Worm (Caenorhabditis elegans): Measurements from ENCODE around the gene aagr-3.

aagr-3 gene

DNA sequence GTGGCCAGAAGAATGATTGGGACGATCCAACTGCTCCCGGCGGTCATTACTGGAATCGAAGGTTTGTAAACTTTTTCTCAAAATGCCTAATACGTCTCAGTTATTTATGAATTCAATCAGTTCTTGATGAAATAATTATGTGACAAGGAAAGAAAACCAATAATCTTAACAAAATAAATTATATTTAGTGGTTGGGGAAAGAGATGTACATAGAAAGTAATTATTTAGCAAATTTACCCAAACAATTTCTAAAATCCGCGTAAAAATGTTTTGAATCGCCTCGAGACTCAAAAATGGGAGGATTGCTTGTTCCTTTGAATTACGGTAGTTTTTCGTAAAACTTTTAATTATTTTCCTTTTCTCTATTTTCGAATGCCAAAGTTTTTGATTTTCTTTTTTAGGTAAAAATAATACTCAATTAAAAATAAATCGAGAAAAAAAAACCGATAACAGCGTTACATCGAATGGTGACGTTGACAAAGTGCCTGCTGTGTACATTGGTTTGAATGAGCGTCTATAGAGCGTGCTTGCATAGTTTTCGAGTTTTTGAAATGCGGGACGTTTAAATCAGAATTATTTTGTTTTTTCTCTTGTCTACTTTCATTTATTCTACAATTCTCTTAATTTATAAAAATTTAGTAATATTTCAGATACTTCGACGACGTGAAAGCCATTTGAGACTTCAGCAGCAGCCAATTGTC lies at the start of gene aagr-3, which contains the start of gene drap-1:
Gene aagr-3 (minus strand): TSS at position 51 of the 701 bp plus-strand sequence.
Gene drap-1 (plus strand): TSS at position 645 of the 701 bp plus-strand sequence.
- TF ChIP-seq W03F9.2 (tag; optimal IDR thresholded peaks at IDR 0.05) (peak; percentile 28), dao-5 (tag; optimal IDR thresholded peaks at IDR 0.05) (no peak), him-1 (tag; optimal IDR thresholded peaks at IDR 0.05) (no peak)

- TF ChIP-seq W03F9.2 (tag; optimal IDR thresholded peaks at IDR 0.05) (no peak), him-1 (tag; optimal IDR thresholded peaks at IDR 0.05) (no peak), dao-5 (tag; optimal IDR thresholded peaks at IDR 0.05) (no peak)
Observed at ce11 chrV:9777645-9778044, 48.3 kb upstream of the aagr-3 start, which contains the start of gene smg-4. smg-4 (minus strand) TSS chrV:9777745.

ce11 chrV:9775734-9776133 lies 46.4 kb upstream of the aagr-3 start, which contains the start of gene F46B6.12:
F46B6.12 (minus strand) TSS chrV:9775834.
- TF ChIP-seq W03F9.2 (tag; optimal IDR thresholded peaks at IDR 0.05): no peak
- no peak for TF ChIP-seq him-1 (tag; optimal IDR thresholded peaks at IDR 0.05)
- TF ChIP-seq dao-5 (tag; optimal IDR thresholded peaks at IDR 0.05): no peak

DNA sequence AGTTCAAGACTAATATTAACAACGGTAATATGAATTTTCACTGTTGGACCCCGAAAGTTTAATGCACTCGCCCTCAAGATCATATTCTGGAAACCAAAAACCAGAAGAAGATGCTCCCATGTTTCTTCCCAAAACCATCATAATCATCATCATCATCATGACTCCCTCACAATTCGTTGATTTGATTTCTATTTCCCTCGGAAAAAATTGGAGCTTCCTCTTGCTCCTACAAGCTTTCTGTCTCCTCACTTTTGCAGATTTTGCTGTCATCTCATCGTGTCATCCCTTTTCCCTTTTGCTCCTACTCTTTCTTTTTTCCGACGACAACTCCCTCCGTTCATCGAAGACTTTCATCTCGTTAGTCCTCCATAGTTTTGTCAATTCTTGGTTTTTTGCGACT lies 42.7 kb upstream of the aagr-3 start, which contains the start of gene F46B6.2:
Gene F46B6.2 (plus strand): TSS at position 316 of the 400 bp plus-strand sequence.
- TF ChIP-seq W03F9.2 (tag; optimal IDR thresholded peaks at IDR 0.05) (no peak), dao-5 (tag; optimal IDR thresholded peaks at IDR 0.05) (no peak), him-1 (tag; optimal IDR thresholded peaks at IDR 0.05) (no peak)

DNA sequence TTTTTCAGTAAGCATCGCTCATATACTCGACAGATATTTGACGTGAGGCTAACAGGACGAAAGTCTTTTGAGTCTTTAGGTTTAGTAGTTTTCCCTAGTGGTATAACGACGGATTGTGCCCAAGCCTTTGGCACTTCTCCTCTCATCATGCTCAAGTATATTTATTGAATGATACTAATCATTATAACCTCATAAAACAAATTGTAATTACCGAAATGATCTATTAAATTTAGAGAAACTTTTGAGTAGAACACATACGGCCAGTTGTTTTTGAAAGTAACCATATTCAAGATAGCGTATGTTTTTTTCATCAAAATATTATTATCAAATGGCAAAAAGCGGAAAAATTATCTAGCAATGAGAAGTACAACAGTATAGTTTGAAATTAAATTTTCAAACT lies 42.0 kb upstream of the aagr-3 start:
- TF ChIP-seq him-1 (tag; optimal IDR thresholded peaks at IDR 0.05): no peak
- TF ChIP-seq dao-5 (tag; optimal IDR thresholded peaks at IDR 0.05): no peak
- TF ChIP-seq W03F9.2 (tag; optimal IDR thresholded peaks at IDR 0.05): no peak

DNA sequence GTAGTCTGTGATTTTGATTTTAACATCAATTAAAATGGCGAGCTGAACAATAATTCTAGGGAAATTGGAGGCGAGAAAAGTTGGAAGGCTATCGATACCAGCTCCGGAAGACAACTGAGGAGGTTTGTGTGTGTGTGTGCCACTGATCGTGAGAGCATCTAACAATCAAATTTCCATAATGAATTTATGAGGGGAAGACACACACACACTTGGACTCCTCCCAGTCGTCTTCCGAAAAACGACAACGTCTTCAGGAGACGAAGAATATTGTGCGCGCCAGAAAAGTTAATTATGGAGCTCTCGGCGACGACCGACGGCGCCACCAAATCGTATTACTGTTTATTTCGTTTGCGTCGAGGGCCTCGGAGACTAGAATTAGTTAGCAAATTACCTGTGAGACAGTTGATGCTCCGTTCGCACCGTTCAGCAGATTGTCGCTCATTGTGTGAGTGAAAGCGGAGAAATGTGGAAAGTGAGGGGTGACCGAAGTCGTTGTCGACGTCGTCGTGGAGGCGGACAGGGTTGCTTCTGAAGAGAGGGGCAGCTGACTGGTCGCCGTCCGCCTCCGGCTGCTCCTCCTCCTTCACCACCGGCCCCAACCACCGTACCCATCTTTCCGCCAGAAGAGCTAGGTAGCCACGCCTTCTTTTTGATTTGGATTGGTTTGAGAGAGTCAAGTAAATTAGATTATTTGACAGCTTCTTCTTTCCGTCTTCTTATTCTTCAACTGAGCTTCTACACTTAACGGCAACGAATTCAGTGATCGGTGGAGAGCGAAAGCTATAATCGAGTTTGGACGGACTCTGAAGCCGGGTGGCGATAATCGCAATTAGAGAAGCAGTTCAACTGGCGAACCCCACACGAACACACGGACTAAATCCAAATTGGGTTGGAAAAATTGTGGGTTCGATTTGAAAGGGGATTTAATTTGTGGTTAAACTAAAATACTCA lies 39.8 kb upstream of the aagr-3 start, which contains the start of gene unc-42:
Gene unc-42 (minus strand): TSS at position 564 of the 951 bp plus-strand sequence.
- TF ChIP-seq dao-5 (tag; optimal IDR thresholded peaks at IDR 0.05) (no peak), him-1 (tag; optimal IDR thresholded peaks at IDR 0.05) (no peak), W03F9.2 (tag; optimal IDR thresholded peaks at IDR 0.05) (no peak)

- no peak for TF ChIP-seq him-1 (tag; optimal IDR thresholded peaks at IDR 0.05)
- no peak for TF ChIP-seq W03F9.2 (tag; optimal IDR thresholded peaks at IDR 0.05)
- TF ChIP-seq dao-5 (tag; optimal IDR thresholded peaks at IDR 0.05): no peak
Observed at ce11 chrV:9767941-9768340, 38.6 kb upstream of the aagr-3 start.

DNA sequence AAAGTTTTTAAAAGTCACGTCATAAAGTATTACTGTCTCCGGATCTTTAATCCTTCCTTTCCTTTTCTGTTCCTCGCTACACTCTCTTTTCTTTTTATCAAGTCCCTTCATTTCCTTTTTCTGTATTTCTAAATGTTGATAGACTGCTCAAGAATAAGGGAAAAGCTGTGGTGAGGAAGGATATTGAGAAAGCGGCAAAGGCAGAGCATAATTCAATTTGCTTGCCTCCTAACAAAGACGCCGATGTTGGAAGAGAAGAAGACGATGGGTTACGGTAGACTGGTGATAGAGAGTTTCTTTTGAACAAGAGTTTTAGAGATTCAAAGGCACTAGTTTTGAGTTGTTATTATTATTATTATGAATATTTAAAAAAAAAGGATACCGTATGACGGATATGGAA lies 36.3 kb upstream of the aagr-3 start:
- TF ChIP-seq W03F9.2 (tag; optimal IDR thresholded peaks at IDR 0.05) (no peak), dao-5 (tag; optimal IDR thresholded peaks at IDR 0.05) (no peak), him-1 (tag; optimal IDR thresholded peaks at IDR 0.05) (no peak)

ce11 chrV:9764552-9764951 lies 35.2 kb upstream of the aagr-3 start:
- TF ChIP-seq him-1 (tag; optimal IDR thresholded peaks at IDR 0.05): no peak

ce11 chrV:9763759-9764158 lies 34.4 kb upstream of the aagr-3 start:
- TF ChIP-seq him-1 (tag; optimal IDR thresholded peaks at IDR 0.05): no peak

DNA sequence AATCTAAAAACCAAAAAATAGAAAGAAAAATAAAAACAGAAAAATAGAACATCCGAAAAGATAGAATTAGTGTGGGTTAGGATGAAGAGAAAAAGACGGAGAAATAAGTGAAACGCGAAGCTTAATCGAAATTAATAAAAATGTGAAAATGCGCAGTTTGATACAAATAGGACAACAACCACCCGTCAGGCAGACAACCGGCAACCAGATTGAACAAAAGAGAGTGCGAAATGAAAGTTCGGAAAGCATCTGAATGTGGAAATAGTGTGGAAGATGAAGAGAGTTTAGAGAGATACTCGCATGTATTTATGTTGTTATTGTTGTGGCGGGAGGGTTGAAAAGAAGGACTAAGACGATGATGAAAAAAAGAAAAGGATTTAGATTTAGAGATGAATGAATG lies 29.1 kb upstream of the aagr-3 start:
- TF ChIP-seq dao-5 (tag; optimal IDR thresholded peaks at IDR 0.05): no peak
- no peak for TF ChIP-seq him-1 (tag; optimal IDR thresholded peaks at IDR 0.05)
- TF ChIP-seq W03F9.2 (tag; optimal IDR thresholded peaks at IDR 0.05): no peak

DNA sequence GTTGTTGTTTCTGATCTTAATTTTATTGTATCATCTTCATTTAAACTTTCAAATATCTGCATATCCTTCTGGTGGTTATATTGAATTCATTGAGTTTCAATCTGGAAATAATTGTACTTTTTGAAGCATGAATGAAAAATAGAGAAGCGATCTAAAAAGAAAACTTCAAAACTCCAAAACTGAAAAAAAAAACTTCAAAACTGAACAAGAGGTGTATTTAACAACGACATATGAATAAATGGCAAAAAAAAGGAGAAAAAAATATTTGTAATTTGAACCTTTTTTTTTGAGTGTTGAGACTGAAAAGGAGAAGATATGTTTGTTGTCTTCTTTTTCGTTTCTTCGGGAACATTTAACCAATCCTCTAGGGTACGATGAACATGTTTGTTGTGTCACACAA lies 28.6 kb upstream of the aagr-3 start, which contains the start of gene F58E6.11:
Gene F58E6.11 (minus strand): TSS at position 101 of the 400 bp plus-strand sequence.
- no peak for TF ChIP-seq W03F9.2 (tag; optimal IDR thresholded peaks at IDR 0.05)
- no peak for TF ChIP-seq dao-5 (tag; optimal IDR thresholded peaks at IDR 0.05)
- TF ChIP-seq him-1 (tag; optimal IDR thresholded peaks at IDR 0.05): no peak

- no peak for TF ChIP-seq dao-5 (tag; optimal IDR thresholded peaks at IDR 0.05)
- TF ChIP-seq him-1 (tag; optimal IDR thresholded peaks at IDR 0.05): no peak
- TF ChIP-seq W03F9.2 (tag; optimal IDR thresholded peaks at IDR 0.05): no peak
Observed at ce11 chrV:9756242-9756641, 26.9 kb upstream of the aagr-3 start, which contains the start of gene hrg-3. hrg-3 (plus strand) TSS chrV:9756468.

- TF ChIP-seq W03F9.2 (tag; optimal IDR thresholded peaks at IDR 0.05) (no peak), dao-5 (tag; optimal IDR thresholded peaks at IDR 0.05) (no peak), him-1 (tag; optimal IDR thresholded peaks at IDR 0.05) (no peak)
Observed at ce11 chrV:9755725-9756124, 26.4 kb upstream of the aagr-3 start, which contains the start of gene F58E6.8. F58E6.8 (minus strand) TSS chrV:9755825.

All from whole organism, L4/young adult.